Fruit fly (Drosophila melanogaster): ENCODE results near the gene Hsp23.

dm6 chr3L:9431848-9432623 lies 50.4 kb downstream of the Hsp23 start:
- TF ChIP-seq pan (optimal IDR thresholded peaks at IDR 0.05) = peak; percentile 4
- no peak for TF ChIP-seq Dll (optimal IDR thresholded peaks at IDR 0.05)
